Worm (Caenorhabditis elegans) whole organism, late embryonic: ENCODE measurements around the gene ran-1.

Experiments
- C08G9.2 ChIP-seq: sonication (generic microtip); optimal IDR thresholded peaks from 2 replicates; lab custom pipeline; 2016; ENCODE audit warnings: mild to moderate bottlenecking, missing genetic modification characterization, moderate library complexity, missing compliant biosample characterization
- F13H6.1 ChIP-seq: sonication (generic microtip); optimal IDR thresholded peaks from 2 replicates; lab custom pipeline; 2016; ENCODE audit warnings: missing genetic modification characterization, missing compliant biosample characterization
- K02D7.2 ChIP-seq: sonication (generic microtip); optimal IDR thresholded peaks from 2 replicates; lab custom pipeline; 2017; ENCODE audit warnings: mild to moderate bottlenecking, missing genetic modification characterization, missing compliant biosample characterization
- K09A11.1 ChIP-seq: sonication (generic microtip); optimal IDR thresholded peaks from 2 replicates; lab custom pipeline; 2017; ENCODE audit warnings: antibody characterized with exemption, mild to moderate bottlenecking, missing genetic modification characterization, missing compliant biosample characterization; ENCODE audit not compliant: insufficient read depth
- Y22D7AL.16 ChIP-seq: sonication (generic microtip); optimal IDR thresholded peaks from 2 replicates; lab custom pipeline; 2016; ENCODE audit warnings: missing genetic modification characterization, missing compliant biosample characterization
- ama-1 ChIP-seq: fragments of 150-350 bp; optimal IDR thresholded peaks from 2 replicates; lab custom pipeline; 2014
- ceh-14 ChIP-seq: sonication (generic microtip); optimal IDR thresholded peaks from 2 replicates; lab custom pipeline; 2016; ENCODE audit warnings: missing genotype, missing genetic modification characterization, missing compliant biosample characterization
- ceh-18 ChIP-seq: sonication (generic microtip); optimal IDR thresholded peaks from 2 replicates; lab custom pipeline; 2016; ENCODE audit warnings: missing genetic modification characterization, missing compliant biosample characterization
- ceh-22 ChIP-seq: sonication (generic microtip); optimal IDR thresholded peaks from 2 replicates; lab custom pipeline; 2017; ENCODE audit warnings: missing biosample characterization, missing genetic modification characterization
- ceh-31 ChIP-seq: sonication (generic microtip); optimal IDR thresholded peaks from 2 replicates; lab custom pipeline; 2016; ENCODE audit warnings: missing genetic modification characterization, missing compliant biosample characterization
- ceh-34 ChIP-seq: sonication (generic microtip); optimal IDR thresholded peaks from 2 replicates; lab custom pipeline; 2016; ENCODE audit warnings: mild to moderate bottlenecking, missing genetic modification characterization, missing compliant biosample characterization
- ceh-48 ChIP-seq: sonication (generic microtip); optimal IDR thresholded peaks from 2 replicates; lab custom pipeline; 2016; ENCODE audit warnings: missing genetic modification characterization, inconsistent platforms, missing compliant biosample characterization
- ceh-6 ChIP-seq: fragments of 200-800 bp; sonication (Bioruptor generic); optimal IDR thresholded peaks from 2 replicates; lab custom pipeline; 2018; ENCODE audit warnings: mild to moderate bottlenecking, missing genetic modification characterization, missing compliant biosample characterization
- che-1 ChIP-seq: sonication (generic microtip); optimal IDR thresholded peaks from 2 replicates; lab custom pipeline; 2016; ENCODE audit warnings: mild to moderate bottlenecking, missing genetic modification characterization, missing compliant biosample characterization
- dve-1 ChIP-seq: sonication (generic microtip); optimal IDR thresholded peaks from 2 replicates; lab custom pipeline; 2017; ENCODE audit warnings: antibody characterized with exemption, mild to moderate bottlenecking, missing genetic modification characterization, missing compliant biosample characterization
- elt-2 ChIP-seq: sonication (generic microtip); optimal IDR thresholded peaks from 2 replicates; lab custom pipeline; 2016; ENCODE audit warnings: missing genetic modification reagents, missing genetic modification characterization, missing compliant biosample characterization
- fkh-10 ChIP-seq: fragments of 150-350 bp; optimal IDR thresholded peaks from 2 replicates; lab custom pipeline; 2014; ENCODE audit warnings: missing biosample characterization, missing genetic modification reagents, missing genetic modification characterization
- fkh-6 ChIP-seq: sonication (generic microtip); optimal IDR thresholded peaks from 2 replicates; lab custom pipeline; 2016; ENCODE audit warnings: missing genetic modification characterization, missing compliant biosample characterization
- gmeb-2 ChIP-seq: sonication (generic microtip); optimal IDR thresholded peaks from 2 replicates; lab custom pipeline; 2016; ENCODE audit warnings: missing genetic modification characterization, inconsistent platforms, missing compliant biosample characterization
- hlh-13 ChIP-seq: fragments of 200-800 bp; sonication (Bioruptor generic); optimal IDR thresholded peaks from 2 replicates; lab custom pipeline; 2018; ENCODE audit warnings: mild to moderate bottlenecking, missing genetic modification characterization, missing compliant biosample characterization
- hlh-15 ChIP-seq: sonication (generic microtip); optimal IDR thresholded peaks from 2 replicates; lab custom pipeline; 2016; ENCODE audit warnings: missing genetic modification characterization, missing compliant biosample characterization
- hlh-30 ChIP-seq: sonication (generic microtip); optimal IDR thresholded peaks from 2 replicates; lab custom pipeline; 2017; ENCODE audit warnings: antibody characterized with exemption, missing genetic modification characterization, missing compliant biosample characterization; ENCODE audit not compliant: insufficient read depth
- lim-6 ChIP-seq: sonication (generic microtip); optimal IDR thresholded peaks from 2 replicates; lab custom pipeline; 2016; ENCODE audit warnings: missing genetic modification characterization, missing compliant biosample characterization
- lin-11 ChIP-seq: fragments of 200-800 bp; sonication (Bioruptor generic); optimal IDR thresholded peaks from 2 replicates; lab custom pipeline; 2018; ENCODE audit warnings: mild to moderate bottlenecking, missing genetic modification characterization, missing compliant biosample characterization
- madf-2 ChIP-seq: sonication (generic microtip); optimal IDR thresholded peaks from 2 replicates; lab custom pipeline; 2017; ENCODE audit warnings: missing genetic modification characterization, missing compliant biosample characterization
- mec-3 ChIP-seq: sonication (generic microtip); optimal IDR thresholded peaks from 2 replicates; lab custom pipeline; 2016; ENCODE audit warnings: borderline replicate concordance, missing genetic modification characterization, missing compliant biosample characterization
- nfya-1 ChIP-seq: sonication (generic microtip); optimal IDR thresholded peaks from 2 replicates; lab custom pipeline; 2017; ENCODE audit warnings: missing genetic modification characterization, mild to moderate bottlenecking, missing compliant biosample characterization, antibody characterized with exemption, moderate library complexity
- nhr-11 ChIP-seq: fragments of 150-350 bp; optimal IDR thresholded peaks from 2 replicates; lab custom pipeline; 2014; ENCODE audit warnings: missing biosample characterization, missing genetic modification characterization
- odd-2 ChIP-seq: sonication (generic microtip); optimal IDR thresholded peaks from 2 replicates; lab custom pipeline; 2017; ENCODE audit warnings: antibody characterized with exemption, mild to moderate bottlenecking, missing genetic modification characterization, missing compliant biosample characterization
- pat-9 ChIP-seq: fragments of 200-800 bp; sonication (Bioruptor generic); optimal IDR thresholded peaks from 2 replicates; lab custom pipeline; 2018; ENCODE audit warnings: mild to moderate bottlenecking, missing genetic modification characterization, moderate library complexity, missing compliant biosample characterization
- pha-2 ChIP-seq: sonication (generic microtip); optimal IDR thresholded peaks from 2 replicates; lab custom pipeline; 2017; ENCODE audit warnings: mild to moderate bottlenecking, missing genetic modification characterization, missing compliant biosample characterization
- pqm-1 ChIP-seq: sonication (generic microtip); optimal IDR thresholded peaks from 2 replicates; lab custom pipeline; 2016; ENCODE audit warnings: missing genetic modification characterization, missing compliant biosample characterization
- ref-2 ChIP-seq: sonication (generic microtip); optimal IDR thresholded peaks from 2 replicates; lab custom pipeline; 2016; ENCODE audit warnings: missing genetic modification characterization, missing compliant biosample characterization
- syd-9 ChIP-seq: sonication (generic microtip); optimal IDR thresholded peaks from 2 replicates; lab custom pipeline; 2016; ENCODE audit warnings: mild to moderate bottlenecking, missing genetic modification characterization, moderate library complexity, missing compliant biosample characterization
- tbx-2 ChIP-seq: sonication (generic microtip); optimal IDR thresholded peaks from 2 replicates; lab custom pipeline; 2016; ENCODE audit warnings: missing genetic modification characterization, missing compliant biosample characterization
- ttx-3 ChIP-seq: sonication (generic microtip); optimal IDR thresholded peaks from 2 replicates; lab custom pipeline; 2016; ENCODE audit warnings: missing genetic modification reagents, missing genetic modification characterization, missing compliant biosample characterization
- unc-42 ChIP-seq: sonication (generic microtip); optimal IDR thresholded peaks from 2 replicates; lab custom pipeline; 2016; ENCODE audit warnings: missing genotype, missing genetic modification characterization, missing compliant biosample characterization
- unc-86 ChIP-seq: sonication (generic microtip); optimal IDR thresholded peaks from 2 replicates; lab custom pipeline; 2016; ENCODE audit warnings: missing genetic modification characterization, missing compliant biosample characterization
- zip-5 ChIP-seq: sonication (generic microtip); optimal IDR thresholded peaks from 2 replicates; lab custom pipeline; 2016; ENCODE audit warnings: missing genetic modification characterization, missing compliant biosample characterization
- ztf-16 ChIP-seq: sonication (generic microtip); optimal IDR thresholded peaks from 2 replicates; lab custom pipeline; 2017; ENCODE audit warnings: missing genetic modification characterization, missing compliant biosample characterization

Gene ran-1

ce11 chrIII:10708484-10708883 is 39.0 kb downstream of the ran-1 start:
- TF ChIP-seq unc-42 (tag; lab: Kevin White, UChicago) (no peak), ztf-16 (tag; lab: Kevin White, UChicago) (no peak), ceh-18 (no peak), mec-3 (tag; lab: Kevin White, UChicago) (no peak), che-1 (tag; lab: Kevin White, UChicago) (no peak), lin-11 (tag; lab: Kevin White, UChicago) (no peak), Y22D7AL.16 (tag; lab: Kevin White, UChicago) (no peak), fkh-6 (no peak), ceh-22 (no peak), K02D7.2 (no peak), pha-2 (tag; lab: Kevin White, UChicago) (no peak), C08G9.2 (tag; lab: Kevin White, UChicago) (no peak), pat-9 (tag; lab: Kevin White, UChicago) (no peak), elt-2 (tag; lab: Kevin White, UChicago) (no peak), ref-2 (tag; lab: Kevin White, UChicago) (no peak)

- TF ChIP-seq madf-2 (no peak), nhr-11 (tag; lab: Kevin White, UChicago) (no peak), hlh-13 (GFP tag; lab: Kevin White, UChicago) (no peak), F13H6.1 (tag; lab: Kevin White, UChicago) (no peak)
These were observed 40.1 kb downstream of the ran-1 start, which contains the start of gene mrpl-12 for ce11 chrIII:10707461-10707860. TSS of gene mrpl-12 (plus strand) at chrIII:10707761.

ce11 chrIII:10706972-10707438 is 40.5 kb downstream of the ran-1 start, which contains the start of the genes Y39A1A.21 and Y39A1A.22:
TSS of gene Y39A1A.21 (minus strand) at chrIII:10707022.
TSS of gene Y39A1A.22 (minus strand) at chrIII:10707028.
- peak; percentile 19 for TF ChIP-seq ref-2 (tag; lab: Kevin White, UChicago)
- peak; percentile 38 for TF ChIP-seq dve-1 (tag; lab: Kevin White, UChicago)
- TF ChIP-seq odd-2 = no peak
- peak; percentile 5 for TF ChIP-seq ttx-3 (tag; lab: Kevin White, UChicago)
- TF ChIP-seq K02D7.2 = peak; percentile 18
- peak; percentile 40 for TF ChIP-seq gmeb-2
- peak; percentile 9 for TF ChIP-seq ceh-6 (GFP tag; lab: Kevin White, UChicago)
- peak; percentile 79 for TF ChIP-seq unc-42 (tag; lab: Kevin White, UChicago)
- TF ChIP-seq ceh-31 (tag; lab: Kevin White, UChicago) = peak; percentile 59
- no peak for TF ChIP-seq syd-9 (tag; lab: Kevin White, UChicago)
- no peak for TF ChIP-seq pqm-1
- peak; percentile 12 for TF ChIP-seq hlh-15 (tag; lab: Kevin White, UChicago)
- peak; percentile 8 for TF ChIP-seq zip-5
- no peak for TF ChIP-seq K09A11.1 (tag; lab: Kevin White, UChicago)
- peak; percentile 56 for TF ChIP-seq ceh-48
- peak; percentile 24 for TF ChIP-seq ceh-18
- peak; percentile 45 for TF ChIP-seq C08G9.2 (tag; lab: Kevin White, UChicago)
- TF ChIP-seq hlh-13 (GFP tag; lab: Kevin White, UChicago) = peak; percentile 8
- peak; percentile 41 for TF ChIP-seq ztf-16 (tag; lab: Kevin White, UChicago)
- no peak for TF ChIP-seq mec-3 (tag; lab: Kevin White, UChicago)
- TF ChIP-seq ama-1 (lab: Kevin White, UChicago) = no peak
- TF ChIP-seq tbx-2 (tag; lab: Kevin White, UChicago) = peak; percentile 63
- TF ChIP-seq ceh-14 (tag; lab: Kevin White, UChicago) = no peak
- TF ChIP-seq nfya-1 (tag; lab: Kevin White, UChicago) = peak; percentile 80
- peak; percentile 70 for TF ChIP-seq fkh-10 (GFP tag; lab: Kevin White, UChicago)
- TF ChIP-seq elt-2 (tag; lab: Kevin White, UChicago) = peak; percentile 75
- peak; percentile 30 for TF ChIP-seq che-1 (tag; lab: Kevin White, UChicago)
- no peak for TF ChIP-seq lim-6 (tag; lab: Kevin White, UChicago)
- TF ChIP-seq unc-86 (tag; lab: Kevin White, UChicago) = peak; percentile 32
- peak; percentile 48 for TF ChIP-seq ceh-34 (tag; lab: Kevin White, UChicago)
- TF ChIP-seq hlh-30 (tag; lab: Kevin White, UChicago) = peak; percentile 8
